Worm (Caenorhabditis elegans) whole organism, L3 larva: ENCODE measurements around the gene pmk-2.

Experiments
- ZK546.5 ChIP-seq: sonication (generic microtip); optimal IDR thresholded peaks from 2 replicates; lab custom pipeline; 2017; ENCODE audit warnings: missing biosample characterization, missing genetic modification characterization
- aly-2 ChIP-seq: fragments of 150-350 bp; optimal IDR thresholded peaks from 2 replicates; lab custom pipeline; 2014; ENCODE audit warnings: missing biosample characterization, missing genetic modification characterization
- ceh-28 ChIP-seq: fragments of 150-350 bp; optimal IDR thresholded peaks from 2 replicates; lab custom pipeline; 2014; ENCODE audit warnings: missing biosample characterization, missing genetic modification reagents, missing genetic modification characterization
- fkh-2 ChIP-seq: fragments of 150-350 bp; optimal IDR thresholded peaks from 2 replicates; lab custom pipeline; 2014; ENCODE audit warnings: missing biosample characterization, missing genetic modification reagents, missing genetic modification characterization
- fos-1 ChIP-seq: fragments of 150-350 bp; optimal IDR thresholded peaks from 2 replicates; lab custom pipeline; 2014; ENCODE audit warnings: missing biosample characterization, missing genetic modification characterization
- jun-1 ChIP-seq: fragments of 150-350 bp; optimal IDR thresholded peaks from 2 replicates; lab custom pipeline; 2014; ENCODE audit warnings: missing biosample characterization, missing genetic modification reagents, missing genetic modification characterization
- lin-39 ChIP-seq: fragments of 150-350 bp; optimal IDR thresholded peaks from 2 replicates; lab custom pipeline; 2018; ENCODE audit warnings: missing biosample characterization, missing genetic modification reagents, missing genetic modification characterization
- nhr-23 ChIP-seq: fragments of 150-350 bp; optimal IDR thresholded peaks from 2 replicates; lab custom pipeline; 2014; ENCODE audit warnings: missing biosample characterization, missing genetic modification reagents, missing genetic modification characterization
- nhr-28 ChIP-seq: fragments of 150-350 bp; optimal IDR thresholded peaks from 2 replicates; lab custom pipeline; 2014; ENCODE audit warnings: missing biosample characterization, missing genetic modification characterization
- pha-4 ChIP-seq: fragments of 150-350 bp; optimal IDR thresholded peaks from 2 replicates; lab custom pipeline; 2014; ENCODE audit warnings: missing biosample characterization, missing genetic modification reagents, missing genetic modification characterization
- pqm-1 ChIP-seq: fragments of 150-350 bp; optimal IDR thresholded peaks from 2 replicates; lab custom pipeline; 2017; ENCODE audit warnings: missing biosample characterization, missing genetic modification characterization, inconsistent platforms
- snpc-4 ChIP-seq: fragments of 150-350 bp; optimal IDR thresholded peaks from 2 replicates; lab custom pipeline; 2014; ENCODE audit warnings: missing biosample characterization, missing genetic modification characterization
- unc-39 ChIP-seq: sonication (generic microtip); optimal IDR thresholded peaks from 4 replicates; lab custom pipeline; 2017; ENCODE audit warnings: missing biosample characterization, missing genetic modification characterization
- ztf-11 ChIP-seq: fragments of 150-350 bp; optimal IDR thresholded peaks from 2 replicates; lab custom pipeline; 2014; ENCODE audit warnings: missing biosample characterization, missing genetic modification characterization

DNA sequence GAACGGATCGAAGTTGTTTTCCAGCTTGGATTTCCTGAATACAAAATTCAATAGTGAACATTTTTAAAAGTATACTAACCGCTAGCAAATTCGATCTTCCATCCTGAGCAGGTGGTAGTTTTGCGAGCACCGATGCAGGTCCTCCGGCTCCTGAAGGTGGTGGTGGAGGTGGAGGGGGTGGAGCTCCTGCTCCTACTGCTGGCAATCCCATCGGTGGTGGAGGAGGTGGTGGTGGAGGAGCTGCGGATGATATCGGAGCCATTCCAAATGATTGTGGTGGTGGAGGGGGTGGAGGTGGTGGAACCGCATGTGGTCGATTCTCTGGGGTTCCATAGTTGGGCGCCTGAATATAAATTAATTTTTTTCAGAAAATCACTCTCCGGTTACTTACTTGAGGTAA, 46.4 kb downstream of the pmk-2 start:
- no peak for TF ChIP-seq nhr-23 (tag; lab: Kevin White, UChicago)
- TF ChIP-seq ZK546.5 (tag; lab: Kevin White, UChicago), result no peak
- TF ChIP-seq lin-39 (tag; lab: Kevin White, UChicago), result no peak
- no peak for TF ChIP-seq fkh-2 (tag; lab: Kevin White, UChicago)
- TF ChIP-seq pha-4 (tag; lab: Kevin White, UChicago), result no peak
- TF ChIP-seq unc-39 (tag; lab: Kevin White, UChicago), result no peak
- TF ChIP-seq snpc-4, result no peak
- TF ChIP-seq pqm-1 (tag; lab: Kevin White, UChicago), result no peak
- no peak for TF ChIP-seq fos-1 (tag; lab: Kevin White, UChicago)
- no peak for TF ChIP-seq aly-2 (tag; lab: Kevin White, UChicago)
- TF ChIP-seq ztf-11 (tag; lab: Kevin White, UChicago), result no peak
- TF ChIP-seq ceh-28 (tag; lab: Kevin White, UChicago), result no peak
- TF ChIP-seq nhr-28 (tag; lab: Kevin White, UChicago), result no peak
- no peak for TF ChIP-seq jun-1 (tag; lab: Kevin White, UChicago)
